Worm (Caenorhabditis elegans) whole organism, midembryonic: ENCODE results near the gene E02A10.4.

Experiments used
- T22C8.4 ChIP-seq: fragments of 200-800 bp; sonication (Bioruptor generic); IDR thresholded peaks from 2 replicates; pipeline ENCODE4 v1.3.6; 2022; ENCODE audit warnings: missing genetic modification characterization, missing compliant biosample characterization
- cog-1 ChIP-seq: sonication (generic microtip); optimal IDR thresholded peaks from 2 replicates; lab custom pipeline; 2016; ENCODE audit warnings: missing genetic modification characterization, missing compliant biosample characterization
- flt-1 ChIP-seq: fragments of 200-800 bp; sonication (Bioruptor generic); IDR thresholded peaks from 2 replicates; pipeline ENCODE4 v1.3.6; 2022; ENCODE audit warnings: missing genetic modification characterization, missing compliant biosample characterization
- klf-2 ChIP-seq: fragments of 200-800 bp; sonication (Bioruptor generic); conservative IDR thresholded peaks from 2 replicates; pipeline ENCODE4 v1.3.6; 2022; ENCODE audit warnings: missing genetic modification reagents, missing genetic modification characterization, missing compliant biosample characterization
- med-1 ChIP-seq: sonication (generic microtip); optimal IDR thresholded peaks from 2 replicates; lab custom pipeline; 2017; ENCODE audit warnings: missing genetic modification characterization, mild to moderate bottlenecking, missing compliant biosample characterization, antibody characterized with exemption, missing genetic modification reagents; ENCODE audit not compliant: insufficient read depth
- ref-1 ChIP-seq: fragments of 200-800 bp; sonication (Bioruptor generic); conservative IDR thresholded peaks from 2 replicates; pipeline ENCODE4 v1.3.6; 2022; ENCODE audit warnings: missing genetic modification reagents, missing genetic modification characterization, missing compliant biosample characterization
- tab-1 ChIP-seq: fragments of 200-800 bp; sonication (Bioruptor generic); IDR thresholded peaks from 2 replicates; pipeline ENCODE4 v1.3.6; 2022; ENCODE audit warnings: missing genetic modification characterization, missing compliant biosample characterization
- ztf-23 ChIP-seq: fragments of 200-800 bp; sonication (Bioruptor generic); IDR thresholded peaks from 2 replicates; pipeline ENCODE4 v1.3.6; 2022; ENCODE audit warnings: missing genetic modification reagents, missing genetic modification characterization, missing compliant biosample characterization
- ztf-29 ChIP-seq: fragments of 200-800 bp; sonication (Bioruptor generic); IDR thresholded peaks from 2 replicates; pipeline ENCODE4 v1.3.6; 2022; ENCODE audit warnings: missing genetic modification reagents, missing genetic modification characterization, missing compliant biosample characterization

E02A10.4 gene

DNA sequence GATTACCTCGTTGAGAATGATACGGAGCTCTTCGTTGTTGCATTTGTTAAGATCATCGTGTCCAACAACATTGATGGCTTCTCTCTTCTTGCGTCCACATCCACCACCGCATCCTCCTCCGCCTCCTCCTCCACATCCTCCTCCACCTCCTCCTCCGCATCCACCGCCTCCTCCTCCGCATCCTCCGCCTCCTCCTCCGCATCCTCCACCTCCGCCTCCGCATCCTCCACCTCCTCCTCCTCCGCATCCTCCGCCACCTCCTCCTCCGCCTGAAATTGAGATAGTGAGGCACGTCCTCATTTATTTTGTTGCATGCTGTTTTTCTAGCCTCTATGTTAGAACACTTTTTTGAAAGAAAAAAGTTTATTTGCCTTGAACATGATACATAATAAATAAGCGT lies 8.1 kb upstream of the E02A10.4 start:
- TF ChIP-seq tab-1 (GFP tag; lab: Robert Waterston, UW) (no peak), cog-1 (tag; lab: Kevin White, UChicago) (no peak), T22C8.4 (GFP tag; lab: Robert Waterston, UW) (no peak), flt-1 (GFP tag; lab: Robert Waterston, UW) (no peak), klf-2 (GFP tag; lab: Robert Waterston, UW) (no peak), ref-1 (GFP tag; lab: Robert Waterston, UW) (no peak), ztf-23 (GFP tag; lab: Robert Waterston, UW) (no peak), ztf-29 (GFP tag; lab: Robert Waterston, UW) (no peak), med-1 (GFP tag; lab: Kevin White, UChicago) (no peak)

DNA sequence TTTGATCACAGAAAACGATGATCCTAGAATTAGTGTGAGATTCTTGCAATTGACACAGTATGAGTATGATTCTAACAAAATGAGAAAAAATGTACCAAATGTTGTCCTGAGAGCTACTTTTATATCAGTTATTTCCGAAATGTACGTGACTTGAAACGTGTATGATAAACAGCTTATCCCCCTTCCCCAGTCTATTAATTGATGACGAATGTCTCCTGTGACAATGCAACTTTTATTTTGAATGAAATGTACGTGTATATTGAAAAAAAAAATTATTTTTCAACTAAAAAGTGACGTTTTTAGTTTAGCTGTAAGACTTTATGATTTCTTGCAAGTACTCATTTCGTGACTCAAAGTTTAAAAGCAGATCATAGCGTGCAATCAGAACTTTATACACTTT lies 2.5 kb upstream of the E02A10.4 start:
- TF ChIP-seq ztf-29 (GFP tag; lab: Robert Waterston, UW) (no peak), ref-1 (GFP tag; lab: Robert Waterston, UW) (no peak), med-1 (GFP tag; lab: Kevin White, UChicago) (no peak), flt-1 (GFP tag; lab: Robert Waterston, UW) (no peak), ztf-23 (GFP tag; lab: Robert Waterston, UW) (no peak), tab-1 (GFP tag; lab: Robert Waterston, UW) (no peak), T22C8.4 (GFP tag; lab: Robert Waterston, UW) (no peak), klf-2 (GFP tag; lab: Robert Waterston, UW) (no peak), cog-1 (tag; lab: Kevin White, UChicago) (no peak)

DNA sequence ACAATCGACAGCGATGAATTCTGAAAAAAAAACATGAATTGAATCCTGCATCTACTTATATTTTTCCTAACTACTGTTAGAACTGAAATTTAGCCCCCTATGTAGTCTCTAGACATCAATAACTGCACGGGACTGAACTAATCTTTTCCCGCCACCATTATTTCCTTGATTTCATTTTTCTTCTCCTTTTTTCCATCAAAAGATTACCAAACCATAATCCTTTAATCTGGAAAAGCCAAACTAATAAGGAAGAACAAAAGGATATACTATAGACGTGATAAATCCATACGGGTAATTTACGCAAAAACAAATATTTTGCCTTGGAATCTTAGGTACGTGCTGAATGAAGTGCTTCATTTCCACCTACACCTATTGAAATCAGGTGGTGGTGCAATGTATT lies 438 bp downstream of the E02A10.4 start:
- TF ChIP-seq klf-2 (GFP tag; lab: Robert Waterston, UW) (no peak), tab-1 (GFP tag; lab: Robert Waterston, UW) (no peak), flt-1 (GFP tag; lab: Robert Waterston, UW) (no peak), ztf-29 (GFP tag; lab: Robert Waterston, UW) (no peak), cog-1 (tag; lab: Kevin White, UChicago) (no peak), T22C8.4 (GFP tag; lab: Robert Waterston, UW) (no peak), ztf-23 (GFP tag; lab: Robert Waterston, UW) (no peak)

DNA sequence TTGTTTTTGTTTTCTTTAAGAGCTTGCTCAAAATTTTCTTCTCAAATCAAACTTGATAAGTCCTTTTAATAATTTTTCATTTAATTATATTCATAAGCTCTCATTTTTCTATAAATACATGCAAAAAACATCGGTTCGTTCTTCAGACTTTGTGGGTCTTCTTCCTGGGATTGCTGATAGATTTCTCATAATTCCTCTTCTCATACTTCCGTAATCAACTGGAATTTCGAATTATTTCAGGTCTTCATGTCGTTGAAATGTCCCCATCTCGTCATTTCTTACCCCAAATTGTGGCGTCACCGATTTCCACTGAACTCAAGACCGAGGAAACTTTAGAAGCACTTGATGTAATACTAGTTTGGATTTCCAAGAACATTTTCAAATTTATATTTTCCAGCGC lies 2.8 kb downstream of the E02A10.4 start:
- TF ChIP-seq ztf-23 (GFP tag; lab: Robert Waterston, UW) (no peak), cog-1 (tag; lab: Kevin White, UChicago) (no peak), ref-1 (GFP tag; lab: Robert Waterston, UW) (no peak), T22C8.4 (GFP tag; lab: Robert Waterston, UW) (no peak), med-1 (GFP tag; lab: Kevin White, UChicago) (no peak), flt-1 (GFP tag; lab: Robert Waterston, UW) (no peak), klf-2 (GFP tag; lab: Robert Waterston, UW) (no peak)

DNA sequence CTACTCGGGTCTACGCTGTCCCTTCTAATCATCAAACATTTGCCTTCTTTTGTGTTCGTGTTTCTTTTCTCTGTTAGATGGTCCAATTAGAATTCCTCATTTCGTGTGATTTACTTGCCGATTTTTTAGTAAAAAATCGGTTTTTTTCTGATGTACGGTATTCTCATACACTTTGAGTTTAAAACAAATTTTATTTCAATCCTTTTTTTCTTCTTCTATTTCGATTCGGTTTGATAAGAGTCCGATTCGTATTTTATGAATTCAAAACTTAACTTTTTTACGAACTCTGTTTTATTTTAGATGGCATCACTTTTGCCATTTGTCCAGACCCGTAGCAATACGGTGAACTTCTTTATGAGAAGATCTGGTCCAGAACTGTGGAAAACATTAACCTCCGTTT lies 4.6 kb downstream of the E02A10.4 start, which contains the start of gene mrps-5:
Gene mrps-5 (plus strand): TSS at position 301 of the 400 bp plus-strand sequence.
- TF ChIP-seq ref-1 (GFP tag; lab: Robert Waterston, UW) (no peak), flt-1 (GFP tag; lab: Robert Waterston, UW) (no peak), tab-1 (GFP tag; lab: Robert Waterston, UW) (no peak), med-1 (GFP tag; lab: Kevin White, UChicago) (no peak), T22C8.4 (GFP tag; lab: Robert Waterston, UW) (no peak), klf-2 (GFP tag; lab: Robert Waterston, UW) (no peak), ztf-23 (GFP tag; lab: Robert Waterston, UW) (no peak), ztf-29 (GFP tag; lab: Robert Waterston, UW) (no peak), cog-1 (tag; lab: Kevin White, UChicago) (no peak)

DNA sequence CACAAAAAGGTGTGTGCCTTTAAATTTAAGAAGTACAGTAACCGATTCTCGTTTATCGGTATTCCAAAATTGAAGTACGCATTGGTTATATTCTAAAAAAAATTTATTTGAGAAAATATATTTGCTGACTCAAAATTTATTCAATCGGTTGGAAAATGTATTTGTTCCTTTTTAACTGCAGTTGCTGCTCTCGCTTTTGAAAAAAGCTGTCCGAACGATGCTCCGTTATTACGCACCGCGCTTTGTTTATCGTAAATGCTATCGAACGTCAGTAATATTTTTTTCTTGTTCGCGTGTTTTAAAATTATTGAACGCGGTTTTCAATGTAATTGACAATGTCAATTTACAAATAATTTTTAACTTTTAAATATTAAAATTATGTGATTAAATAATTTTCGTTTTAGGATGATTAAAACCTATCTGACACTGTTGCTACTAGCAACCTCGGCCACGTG lies 7.4 kb downstream of the E02A10.4 start, which contains the start of gene sel-1:
Gene sel-1 (plus strand): TSS at position 405 of the 455 bp plus-strand sequence.
- no peak for TF ChIP-seq med-1 (GFP tag; lab: Kevin White, UChicago)
- TF ChIP-seq klf-2 (GFP tag; lab: Robert Waterston, UW): no peak
- TF ChIP-seq ztf-29 (GFP tag; lab: Robert Waterston, UW): no peak
- no peak for TF ChIP-seq flt-1 (GFP tag; lab: Robert Waterston, UW)
- TF ChIP-seq ref-1 (GFP tag; lab: Robert Waterston, UW): no peak
- no peak for TF ChIP-seq cog-1 (tag; lab: Kevin White, UChicago)
- TF ChIP-seq ztf-23 (GFP tag; lab: Robert Waterston, UW): no peak
- TF ChIP-seq T22C8.4 (GFP tag; lab: Robert Waterston, UW): no peak
- TF ChIP-seq tab-1 (GFP tag; lab: Robert Waterston, UW): no peak

DNA sequence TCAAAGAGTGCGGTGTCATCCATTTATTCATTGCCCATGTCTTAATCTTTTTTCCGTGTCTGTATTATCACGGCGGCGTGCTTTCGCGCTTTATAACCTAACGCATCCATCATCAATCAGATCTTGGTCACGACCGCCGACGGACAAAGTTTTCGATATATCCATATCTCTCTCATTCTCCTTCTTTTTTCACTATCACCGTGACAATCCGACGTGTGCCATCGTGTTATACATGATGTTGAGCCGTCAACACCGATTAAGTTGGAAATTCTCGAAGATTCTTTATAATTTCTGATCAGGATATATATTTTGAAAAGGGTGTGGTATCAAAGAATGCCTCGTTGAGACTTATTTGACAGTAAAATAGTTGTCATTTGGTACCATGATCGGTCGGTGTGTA lies 10.8 kb downstream of the E02A10.4 start:
- TF ChIP-seq tab-1 (GFP tag; lab: Robert Waterston, UW) (no peak), flt-1 (GFP tag; lab: Robert Waterston, UW) (no peak), T22C8.4 (GFP tag; lab: Robert Waterston, UW) (no peak), cog-1 (tag; lab: Kevin White, UChicago) (no peak), ztf-29 (GFP tag; lab: Robert Waterston, UW) (no peak), klf-2 (GFP tag; lab: Robert Waterston, UW) (no peak), ref-1 (GFP tag; lab: Robert Waterston, UW) (no peak), med-1 (GFP tag; lab: Kevin White, UChicago) (no peak), ztf-23 (GFP tag; lab: Robert Waterston, UW) (no peak)

DNA sequence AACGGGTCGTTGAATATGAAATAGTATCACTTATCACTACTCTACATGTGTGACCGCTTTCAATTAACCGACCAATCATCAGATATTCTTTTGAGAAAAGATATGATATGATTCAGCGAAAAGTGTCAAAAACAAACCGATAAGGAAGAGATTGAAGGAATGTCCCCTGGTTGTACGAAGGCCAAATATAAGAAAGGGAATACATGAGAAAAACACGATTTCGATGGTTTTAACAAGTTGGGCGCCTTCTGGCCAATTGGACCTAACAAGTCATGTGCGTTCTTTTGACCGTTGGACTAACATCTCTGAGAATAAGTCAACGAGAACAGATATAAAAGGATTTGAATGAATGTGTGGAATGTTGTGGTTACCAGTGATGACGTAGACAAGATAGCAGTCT lies 11.9 kb downstream of the E02A10.4 start:
- TF ChIP-seq med-1 (GFP tag; lab: Kevin White, UChicago) (no peak), ref-1 (GFP tag; lab: Robert Waterston, UW) (no peak), flt-1 (GFP tag; lab: Robert Waterston, UW) (no peak), ztf-29 (GFP tag; lab: Robert Waterston, UW) (no peak), cog-1 (tag; lab: Kevin White, UChicago) (no peak), tab-1 (GFP tag; lab: Robert Waterston, UW) (no peak), klf-2 (GFP tag; lab: Robert Waterston, UW) (no peak), ztf-23 (GFP tag; lab: Robert Waterston, UW) (no peak), T22C8.4 (GFP tag; lab: Robert Waterston, UW) (no peak)
